Fruit fly (Drosophila melanogaster) whole organism, embryonic: ENCODE data around the gene fzo.

ENCODE experiments used
- Asciz ChIP-seq: fragments of 200-800 bp; sonication (Bioruptor generic); optimal IDR thresholded peaks from 2 replicates; lab custom pipeline; 2017; ENCODE audit warnings: missing biosample characterization, mild to moderate bottlenecking, missing genetic modification characterization, missing genetic modification reagents
- BtbVII ChIP-seq: fragments of 200-800 bp; sonication (Bioruptor generic); optimal IDR thresholded peaks from 3 replicates; lab custom pipeline; 2017; ENCODE audit warnings: missing biosample characterization, mild to moderate bottlenecking, missing genetic modification characterization
- CG10274 ChIP-seq: fragments of 200-800 bp; sonication (Bioruptor generic); optimal IDR thresholded peaks from 3 replicates; lab custom pipeline; 2017; ENCODE audit warnings: missing biosample characterization, mild to moderate bottlenecking, missing genetic modification characterization
- CG10366 ChIP-seq: fragments of 200-800 bp; sonication (Bioruptor generic); IDR thresholded peaks from 2 replicates; pipeline ENCODE4 v1.3.6; 2022; ENCODE audit warnings: missing biosample characterization, missing genetic modification characterization
- CG12071 ChIP-seq: fragments of 200-800 bp; sonication (Bioruptor generic); optimal IDR thresholded peaks from 3 replicates; lab custom pipeline; 2018; ENCODE audit warnings: missing biosample characterization, mild to moderate bottlenecking, missing genetic modification characterization
- CG12104 ChIP-seq: fragments of 200-800 bp; sonication (Bioruptor generic); optimal IDR thresholded peaks from 3 replicates; lab custom pipeline; 2016; ENCODE audit warnings: missing biosample characterization, missing genetic modification characterization
- CG15073 ChIP-seq: fragments of 200-800 bp; sonication (Bioruptor generic); optimal IDR thresholded peaks from 2 replicates; lab custom pipeline; 2016; ENCODE audit warnings: missing biosample characterization, missing genetic modification characterization
- CG1529 ChIP-seq: fragments of 200-800 bp; sonication (Bioruptor generic); optimal IDR thresholded peaks from 3 replicates; lab custom pipeline; 2018; ENCODE audit warnings: missing biosample characterization, missing genetic modification characterization
- CG1603 ChIP-seq: fragments of 200-800 bp; sonication (Bioruptor generic); optimal IDR thresholded peaks from 2 replicates; lab custom pipeline; 2019; ENCODE audit warnings: missing biosample characterization, mild to moderate bottlenecking, missing genetic modification characterization, moderate library complexity
- CG1647 ChIP-seq: fragments of 200-800 bp; sonication (Bioruptor generic); optimal IDR thresholded peaks from 3 replicates; lab custom pipeline; 2016; ENCODE audit warnings: missing biosample characterization, missing genetic modification characterization
- CG18764 ChIP-seq: fragments of 200-800 bp; sonication (Bioruptor generic); optimal IDR thresholded peaks from 3 replicates; lab custom pipeline; 2016; ENCODE audit warnings: missing biosample characterization, missing genetic modification characterization
- CG2129 ChIP-seq: fragments of 200-800 bp; sonication (Bioruptor generic); IDR thresholded peaks from 2 replicates; pipeline ENCODE4 v1.3.6; 2022; ENCODE audit warnings: missing biosample characterization, missing genetic modification characterization; ENCODE audit not compliant: partially characterized antibody
- CG2875 ChIP-seq: fragments of 200-800 bp; sonication (Bioruptor generic); optimal IDR thresholded peaks from 2 replicates; lab custom pipeline; 2017; ENCODE audit warnings: missing biosample characterization, mild to moderate bottlenecking, missing genetic modification characterization, missing genetic modification reagents
- CG31441 ChIP-seq: fragments of 200-800 bp; sonication (Bioruptor generic); IDR thresholded peaks from 2 replicates; pipeline ENCODE4 v1.3.6; 2022; ENCODE audit warnings: missing biosample characterization, missing genetic modification characterization
- CG4730 ChIP-seq: fragments of 200-800 bp; sonication (Bioruptor generic); IDR thresholded peaks from 2 replicates; pipeline ENCODE4 v1.3.6; 2022; ENCODE audit warnings: missing biosample characterization, missing genetic modification characterization
- CG8281 ChIP-seq: fragments of 200-800 bp; sonication (Bioruptor generic); optimal IDR thresholded peaks from 2 replicates; lab custom pipeline; 2018; ENCODE audit warnings: missing biosample characterization, mild to moderate bottlenecking, missing genetic modification characterization, moderate library complexity
- CG8478 ChIP-seq: fragments of >200 bp; optimal IDR thresholded peaks from 2 replicates; lab custom pipeline; 2018
- CG8765 ChIP-seq: fragments of 200-800 bp; sonication (Bioruptor generic); IDR thresholded peaks from 2 replicates; pipeline ENCODE4 v1.3.6; 2022; ENCODE audit warnings: missing biosample characterization, missing genetic modification characterization
- CHES-1-like ChIP-seq: fragments of 200-800 bp; sonication (Bioruptor generic); optimal IDR thresholded peaks from 2 replicates; lab custom pipeline; 2016; ENCODE audit warnings: missing biosample characterization, missing genetic modification characterization
- D19B ChIP-seq: fragments of 200-800 bp; sonication (Bioruptor generic); optimal IDR thresholded peaks from 2 replicates; lab custom pipeline; 2017; ENCODE audit warnings: missing biosample characterization, mild to moderate bottlenecking, missing genetic modification characterization
- Dip3 ChIP-seq: fragments of 200-800 bp; sonication (Bioruptor generic); optimal IDR thresholded peaks from 3 replicates; lab custom pipeline; 2016; ENCODE audit warnings: missing biosample characterization, missing genetic modification characterization
- E2f1 ChIP-seq: fragments of 200-800 bp; sonication (Bioruptor generic); IDR thresholded peaks from 2 replicates; pipeline ENCODE4 v1.3.6; 2022; ENCODE audit warnings: missing biosample characterization, missing genetic modification characterization
- Elba2 ChIP-seq: fragments of 200-800 bp; sonication (Bioruptor generic); optimal IDR thresholded peaks from 3 replicates; lab custom pipeline; 2016; ENCODE audit warnings: missing biosample characterization, missing genetic modification characterization
- HmgD ChIP-seq: fragments of 200-800 bp; sonication (Bioruptor generic); optimal IDR thresholded peaks from 3 replicates; lab custom pipeline; 2016; ENCODE audit warnings: missing biosample characterization, missing genetic modification characterization
- Hr39 ChIP-seq: fragments of >200 bp; optimal IDR thresholded peaks from 2 replicates; lab custom pipeline; 2017
- Hr51 ChIP-seq, 2 experiments: fragments of 200-800 bp; sonication (Bioruptor generic); optimal IDR thresholded peaks; 2 replicates in 1 of 2; 3 replicates in 1 of 2; lab custom pipeline; 2016 to 2018; ENCODE audit warnings: missing biosample characterization in 2 of 2, missing genetic modification characterization in 2 of 2, mild to moderate bottlenecking in 1 of 2, moderate library complexity in 1 of 2
- Lpt ChIP-seq: fragments of >200 bp; optimal IDR thresholded peaks from 2 replicates; lab custom pipeline; 2018; ENCODE audit warnings: missing biosample characterization, missing genetic modification characterization
- Meics ChIP-seq: fragments of 200-800 bp; sonication (Bioruptor generic); optimal IDR thresholded peaks from 2 replicates; lab custom pipeline; 2017; ENCODE audit warnings: missing biosample characterization, mild to moderate bottlenecking, missing genetic modification characterization
- NC2α ChIP-seq: fragments of 200-800 bp; sonication (Bioruptor generic); optimal IDR thresholded peaks from 2 replicates; lab custom pipeline; 2016; ENCODE audit warnings: missing biosample characterization, missing genetic modification characterization
- Oaz ChIP-seq: fragments of 200-800 bp; sonication (Bioruptor generic); IDR thresholded peaks from 2 replicates; pipeline ENCODE4 v1.3.6; 2022; ENCODE audit warnings: missing biosample characterization, missing genetic modification characterization
- Ravus ChIP-seq: fragments of 200-800 bp; sonication (Bioruptor generic); IDR thresholded peaks from 2 replicates; pipeline ENCODE4 v1.3.6; 2022; ENCODE audit warnings: missing biosample characterization, missing genetic modification characterization
- TFAM ChIP-seq: fragments of 200-800 bp; sonication (Bioruptor generic); optimal IDR thresholded peaks from 2 replicates; lab custom pipeline; 2017; ENCODE audit warnings: missing biosample characterization, missing genetic modification characterization, inconsistent platforms
- Taf1 ChIP-seq: fragments of 200-800 bp; sonication (Bioruptor generic); IDR thresholded peaks from 2 replicates; pipeline ENCODE4 v1.3.6; 2022; ENCODE audit warnings: missing biosample characterization, missing genetic modification characterization
- Tbp ChIP-seq: fragments of >200 bp; optimal IDR thresholded peaks from 2 replicates; lab custom pipeline; 2018; ENCODE audit warnings: missing biosample characterization, missing genetic modification characterization
- dan ChIP-seq: fragments of 200-800 bp; sonication (Bioruptor generic); IDR thresholded peaks from 2 replicates; pipeline ENCODE4 v1.3.6; 2022; ENCODE audit warnings: missing biosample characterization, missing genetic modification characterization
- disco-r ChIP-seq: fragments of 200-800 bp; sonication (Bioruptor generic); optimal IDR thresholded peaks from 2 replicates; lab custom pipeline; 2016; ENCODE audit warnings: missing biosample characterization, missing genetic modification characterization
- en ChIP-seq: fragments of 200-800 bp; sonication (Bioruptor generic); optimal IDR thresholded peaks from 2 replicates; lab custom pipeline; 2016; ENCODE audit warnings: missing biosample characterization, missing genetic modification characterization
- fd102C ChIP-seq: fragments of 200-800 bp; sonication (Bioruptor generic); optimal IDR thresholded peaks from 2 replicates; lab custom pipeline; 2018; ENCODE audit warnings: missing biosample characterization, mild to moderate bottlenecking, missing genetic modification characterization, moderate library complexity
- fd96Cb ChIP-seq: fragments of 200-800 bp; sonication (Bioruptor generic); optimal IDR thresholded peaks from 2 replicates; lab custom pipeline; 2018; ENCODE audit warnings: missing biosample characterization, mild to moderate bottlenecking, missing genetic modification characterization, moderate library complexity
- gce ChIP-seq: fragments of 200-800 bp; sonication (Bioruptor generic); IDR thresholded peaks from 3 replicates; pipeline ENCODE4 v1.3.6; 2022; ENCODE audit warnings: missing biosample characterization, missing genetic modification characterization
- gcm2 ChIP-seq: fragments of 200-800 bp; sonication (Bioruptor generic); optimal IDR thresholded peaks from 2 replicates; lab custom pipeline; 2016; ENCODE audit warnings: missing biosample characterization, missing genetic modification characterization
- gem ChIP-seq: fragments of 200-800 bp; sonication (Bioruptor generic); optimal IDR thresholded peaks from 2 replicates; lab custom pipeline; 2019; ENCODE audit warnings: missing biosample characterization, mild to moderate bottlenecking, missing genetic modification characterization, moderate library complexity
- jing ChIP-seq: fragments of 200-800 bp; sonication (Bioruptor generic); optimal IDR thresholded peaks from 2 replicates; lab custom pipeline; 2018; ENCODE audit warnings: missing biosample characterization, mild to moderate bottlenecking, missing genetic modification characterization
- nmo ChIP-seq: fragments of 200-800 bp; sonication (Bioruptor generic); optimal IDR thresholded peaks from 2 replicates; lab custom pipeline; 2018; ENCODE audit warnings: missing biosample characterization, mild to moderate bottlenecking, missing genetic modification characterization, moderate library complexity
- nom ChIP-seq: fragments of 200-800 bp; sonication (Bioruptor generic); optimal IDR thresholded peaks from 2 replicates; lab custom pipeline; 2017; ENCODE audit warnings: missing biosample characterization, missing genetic modification characterization, mild to moderate bottlenecking, moderate library complexity, missing genetic modification reagents
- pros ChIP-seq: fragments of 200-800 bp; sonication (Bioruptor generic); optimal IDR thresholded peaks from 3 replicates; lab custom pipeline; 2019; ENCODE audit warnings: missing biosample characterization, mild to moderate bottlenecking, missing genetic modification characterization, moderate library complexity
- slou ChIP-seq: fragments of 200-800 bp; sonication (Bioruptor generic); optimal IDR thresholded peaks from 3 replicates; lab custom pipeline; 2016; ENCODE audit warnings: missing biosample characterization, missing genetic modification characterization
- sna ChIP-seq: fragments of 200-800 bp; sonication (Bioruptor generic); IDR thresholded peaks from 2 replicates; pipeline ENCODE4 v1.3.6; 2022; ENCODE audit warnings: missing biosample characterization, missing genetic modification characterization; ENCODE audit not compliant: partially characterized antibody
- so ChIP-seq: fragments of 200-800 bp; sonication (Bioruptor generic); IDR thresholded peaks from 3 replicates; pipeline ENCODE4 v1.3.6; 2022; ENCODE audit warnings: missing biosample characterization, missing genetic modification characterization
- tio ChIP-seq: fragments of 200-800 bp; sonication (Bioruptor generic); optimal IDR thresholded peaks from 2 replicates; lab custom pipeline; 2017; ENCODE audit warnings: missing biosample characterization, missing genetic modification characterization, inconsistent platforms
- tup ChIP-seq: fragments of 200-800 bp; sonication (Bioruptor generic); optimal IDR thresholded peaks from 2 replicates; lab custom pipeline; 2016; ENCODE audit warnings: missing biosample characterization, mild to moderate bottlenecking, missing genetic modification characterization, moderate library complexity
- yki ChIP-seq: fragments of >200 bp; optimal IDR thresholded peaks from 3 replicates; lab custom pipeline; 2018

The fzo gene

dm6 chr3R:23175376-23175775 lies 28.5 kb downstream of the fzo start (continued):
- TF ChIP-seq CG1647 (GFP tag; lab: Kevin White, UChicago) (peak; percentile 83), fd102C (GFP tag; lab: Kevin White, UChicago) (peak; percentile 22), HmgD (GFP tag; lab: Kevin White, UChicago) (peak; percentile 56), CG12104 (peak; percentile 88), disco-r (peak; percentile 76), fd96Cb (tag; lab: Kevin White, UChicago) (peak; percentile 93), CG12071 (GFP tag; lab: Kevin White, UChicago) (peak; percentile 73), so (GFP tag; lab: Robert Waterston, UW) (peak; percentile 88), Hr51 (GFP tag; optimal IDR thresholded peaks at IDR 0.05; lab: Kevin White, UChicago) (peak; percentile 63 to 95), Lpt (no peak), CG31441 (GFP tag; lab: Robert Waterston, UW) (peak; percentile 90), tup (peak; percentile 17), CG18764 (peak; percentile 88), Ravus (GFP tag; lab: Robert Waterston, UW) (peak; percentile 74), CG4730 (GFP tag; lab: Robert Waterston, UW) (peak; percentile 87), CG15073 (GFP tag; lab: Kevin White, UChicago) (peak; percentile 60), CG8281 (tag; lab: Kevin White, UChicago) (peak; percentile 60), gcm2 (GFP tag; lab: Kevin White, UChicago) (peak; percentile 70), Oaz (peak; percentile 83), jing (GFP tag; lab: Kevin White, UChicago) (peak; percentile 90), nom (peak; percentile 56), E2f1 (GFP tag; lab: Robert Waterston, UW) (peak; percentile 85), yki (no peak), CG10274 (peak; percentile 57), Elba2 (GFP tag; lab: Kevin White, UChicago) (peak; percentile 21), pros (no peak), CG8478 (lab: Kevin White, UChicago) (no peak), gem (peak; percentile 96), dan (GFP tag; lab: Robert Waterston, UW) (peak; percentile 67; the same call in 1 of the 2 replicates), CG2129 (GFP tag; lab: Robert Waterston, UW) (no peak), Tbp (GFP tag; lab: Kevin White, UChicago) (no peak), BtbVII (GFP tag; lab: Kevin White, UChicago) (peak; percentile 76), NC2α (GFP tag; lab: Kevin White, UChicago) (peak; percentile 81), CG2875 (GFP tag; lab: Kevin White, UChicago) (peak; percentile 87), CG8765 (GFP tag; lab: Robert Waterston, UW) (peak; percentile 51; the same call in 1 of the 2 replicates), Dip3 (GFP tag; lab: Kevin White, UChicago) (peak; percentile 67), sna (no peak), tio (GFP tag; lab: Kevin White, UChicago) (peak; percentile 82), nmo (GFP tag; lab: Kevin White, UChicago) (peak; percentile 93), CG1603 (tag; lab: Kevin White, UChicago) (peak; percentile 97), en (peak; percentile 86), slou (GFP tag; lab: Kevin White, UChicago) (peak; percentile 56), Asciz (GFP tag; lab: Kevin White, UChicago) (peak; percentile 90), TFAM (GFP tag; lab: Kevin White, UChicago) (peak; percentile 61), gce (GFP tag; lab: Robert Waterston, UW) (peak; percentile 89), CHES-1-like (peak; percentile 83), CG1529 (GFP tag; lab: Kevin White, UChicago) (peak; percentile 85), Meics (GFP tag; lab: Kevin White, UChicago) (peak; percentile 66), Hr39 (lab: Kevin White, UChicago) (no peak), CG10366 (peak; percentile 92), Taf1 (GFP tag; lab: Robert Waterston, UW) (peak; percentile 39; the same call in 1 of the 2 replicates), D19B (peak; percentile 65)
